Worm (Caenorhabditis elegans): Measurements from ENCODE around the gene Y58A7A.1.

Gene Y58A7A.1

DNA sequence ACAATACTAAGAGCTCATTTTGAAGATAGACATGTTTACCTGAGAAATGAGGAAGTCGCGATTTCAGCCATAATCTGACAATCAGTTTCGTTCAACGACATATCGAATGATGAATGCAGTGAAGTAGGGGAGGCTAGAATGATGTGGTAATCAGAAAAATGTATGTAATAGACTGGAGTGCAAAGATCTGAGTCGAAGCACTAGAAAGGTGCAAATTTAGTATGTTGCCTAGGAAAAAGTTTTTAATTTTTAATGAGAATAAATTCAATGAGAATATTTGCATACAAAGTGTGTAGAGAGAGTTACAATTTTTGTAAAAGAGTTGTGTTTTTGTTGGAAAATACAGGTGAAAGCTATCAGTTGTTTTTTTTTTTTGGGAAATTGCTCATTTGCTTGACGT is 35.6 kb upstream of the Y58A7A.1 start, which contains the start of gene srab-2:
Gene srab-2 (minus strand): TSS at position 101 of the 400 bp plus-strand sequence.
- no peak for TF ChIP-seq nfya-1 (tag; optimal IDR thresholded peaks at IDR 0.05; ENCODE audit: insufficient read depth)
- no peak for TF ChIP-seq nhr-237 (tag; optimal IDR thresholded peaks at IDR 0.05)
- no peak for TF ChIP-seq unc-62 (GFP tag; optimal IDR thresholded peaks at IDR 0.05)
- no peak for TF ChIP-seq unc-39 (tag; optimal IDR thresholded peaks at IDR 0.05)
- no peak for TF ChIP-seq fkh-10 (GFP tag; optimal IDR thresholded peaks at IDR 0.05)
- TF ChIP-seq eor-1 (tag; optimal IDR thresholded peaks at IDR 0.05): no peak
- TF ChIP-seq nhr-25 (tag; optimal IDR thresholded peaks at IDR 0.05): no peak
- no peak for TF ChIP-seq nhr-76 (tag; optimal IDR thresholded peaks at IDR 0.05)
- TF ChIP-seq nhr-23 (tag; optimal IDR thresholded peaks at IDR 0.05): no peak
- no peak for TF ChIP-seq egl-27 (tag; optimal IDR thresholded peaks at IDR 0.05)
- TF ChIP-seq pqm-1 (tag; optimal IDR thresholded peaks at IDR 0.05): no peak
- no peak for TF ChIP-seq elt-3 (tag; optimal IDR thresholded peaks at IDR 0.05)
- no peak for TF ChIP-seq jun-1 (tag; optimal IDR thresholded peaks at IDR 0.05)
- no peak for TF ChIP-seq nhr-12 (tag; optimal IDR thresholded peaks at IDR 0.05)
- TF ChIP-seq snpc-4 (tag; optimal IDR thresholded peaks at IDR 0.05): no peak
- TF ChIP-seq nhr-77 (tag; optimal IDR thresholded peaks at IDR 0.05): no peak
- no peak for TF ChIP-seq egl-5 (tag; optimal IDR thresholded peaks at IDR 0.05)

- TF ChIP-seq nhr-11 (tag; optimal IDR thresholded peaks at IDR 0.05) (no peak), eor-1 (tag; optimal IDR thresholded peaks at IDR 0.05) (no peak), sea-2 (GFP tag; optimal IDR thresholded peaks at IDR 0.05) (no peak), ceh-28 (tag; optimal IDR thresholded peaks at IDR 0.05) (no peak), ceh-9 (tag; optimal IDR thresholded peaks at IDR 0.05) (no peak), pha-4 (tag; optimal IDR thresholded peaks at IDR 0.05) (no peak), tbx-2 (tag; optimal IDR thresholded peaks at IDR 0.05) (no peak), skn-1 (tag; optimal IDR thresholded peaks at IDR 0.05) (no peak), unc-39 (tag; optimal IDR thresholded peaks at IDR 0.05) (no peak), fkh-2 (tag; optimal IDR thresholded peaks at IDR 0.05) (no peak), jun-1 (tag; optimal IDR thresholded peaks at IDR 0.05) (no peak), nfya-1 (tag; optimal IDR thresholded peaks at IDR 0.05; ENCODE audit: insufficient read depth) (no peak), nhr-67 (tag; optimal IDR thresholded peaks at IDR 0.05) (no peak), zag-1 (tag; optimal IDR thresholded peaks at IDR 0.05) (no peak), ztf-4 (tag; optimal IDR thresholded peaks at IDR 0.05) (no peak), nhr-25 (tag; optimal IDR thresholded peaks at IDR 0.05) (no peak), lsy-12 (tag; optimal IDR thresholded peaks at IDR 0.05) (no peak), nhr-23 (tag; optimal IDR thresholded peaks at IDR 0.05) (no peak), egl-5 (tag; optimal IDR thresholded peaks at IDR 0.05) (no peak), snpc-4 (tag; optimal IDR thresholded peaks at IDR 0.05) (no peak)
These were observed 32.7 kb upstream of the Y58A7A.1 start, which contains the start of gene srab-1 for ce11 chrV:5102017-5102416. Gene srab-1 (minus strand): TSS chrV:5102117.

- TF ChIP-seq nhr-77 (tag; optimal IDR thresholded peaks at IDR 0.05): no peak
These were observed 29.6 kb upstream of the Y58A7A.1 start, which contains the start of gene unc-46 for ce11 chrV:5098925-5099324. Gene unc-46 (minus strand): TSS chrV:5099025.

DNA sequence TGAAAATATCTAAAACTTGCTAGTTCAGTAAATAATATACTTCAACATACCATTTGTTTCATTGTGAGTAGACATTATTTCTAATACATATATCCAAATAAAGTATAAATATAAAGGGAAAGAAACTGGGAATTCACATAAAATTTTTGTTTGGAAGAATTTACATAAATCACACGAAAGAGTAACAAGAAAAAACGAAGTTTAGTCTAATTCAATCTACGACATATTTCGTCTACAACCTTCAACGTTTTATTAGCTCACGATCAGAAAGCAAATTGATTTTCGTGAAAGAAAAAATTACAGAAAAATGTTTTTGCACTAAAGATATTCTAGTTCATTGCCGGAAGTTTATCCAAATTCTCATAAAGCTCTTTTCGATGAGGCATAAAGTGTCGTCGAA is 27.7 kb upstream of the Y58A7A.1 start, which contains the start of gene C04F5.2:
Gene C04F5.2 (minus strand): TSS at position 101 of the 400 bp plus-strand sequence.
- TF ChIP-seq nhr-12 (tag; optimal IDR thresholded peaks at IDR 0.05) (no peak), mdl-1 (tag; optimal IDR thresholded peaks at IDR 0.05) (no peak), aly-2 (tag; optimal IDR thresholded peaks at IDR 0.05) (no peak), lsy-12 (tag; optimal IDR thresholded peaks at IDR 0.05) (no peak), nhr-76 (tag; optimal IDR thresholded peaks at IDR 0.05) (no peak), egl-5 (tag; optimal IDR thresholded peaks at IDR 0.05) (no peak), nhr-43 (tag; optimal IDR thresholded peaks at IDR 0.05; ENCODE audit: poor library complexity, severe bottlenecking) (no peak), sea-2 (GFP tag; optimal IDR thresholded peaks at IDR 0.05) (no peak), ZK546.5 (tag; optimal IDR thresholded peaks at IDR 0.05) (no peak), R02D3.7 (tag; optimal IDR thresholded peaks at IDR 0.05) (no peak), pha-4 (tag; optimal IDR thresholded peaks at IDR 0.05) (no peak), ceh-9 (tag; optimal IDR thresholded peaks at IDR 0.05) (no peak), elt-3 (tag; optimal IDR thresholded peaks at IDR 0.05) (no peak), ztf-4 (tag; optimal IDR thresholded peaks at IDR 0.05) (no peak), nhr-237 (tag; optimal IDR thresholded peaks at IDR 0.05) (no peak), nhr-25 (tag; optimal IDR thresholded peaks at IDR 0.05) (no peak), daf-12 (tag; optimal IDR thresholded peaks at IDR 0.05) (no peak), nhr-67 (tag; optimal IDR thresholded peaks at IDR 0.05) (no peak), ceh-82 (tag; optimal IDR thresholded peaks at IDR 0.05) (no peak)
